Fruit fly (Drosophila melanogaster) whole organism, wandering third instar larva: Measurements from ENCODE around the gene cno.

ENCODE experiments used
- Abd-B ChIP-seq: fragments of >200 bp; optimal IDR thresholded peaks from 2 replicates; lab custom pipeline; 2017; ENCODE audit warnings: missing biosample characterization, missing genetic modification characterization
- CG32264 ChIP-seq: fragments of 200-800 bp; sonication (Bioruptor generic); optimal IDR thresholded peaks from 2 replicates; lab custom pipeline; 2016; ENCODE audit warnings: missing biosample characterization, missing genetic modification characterization
- CG9705 ChIP-seq: fragments of 200-800 bp; sonication (Bioruptor generic); optimal IDR thresholded peaks from 2 replicates; lab custom pipeline; 2018; ENCODE audit warnings: missing biosample characterization, mild to moderate bottlenecking, missing genetic modification characterization
- CrebA ChIP-seq: fragments of 200-800 bp; sonication (Bioruptor generic); optimal IDR thresholded peaks from 2 replicates; lab custom pipeline; 2016; ENCODE audit warnings: missing biosample characterization, mild to moderate bottlenecking, missing genetic modification characterization, borderline replicate concordance
- Dfd ChIP-seq: fragments of >200 bp; optimal IDR thresholded peaks from 2 replicates; lab custom pipeline; 2017; ENCODE audit warnings: missing biosample characterization, missing genetic modification characterization
- Dif ChIP-seq: fragments of 200-275, 200-300 bp; sonication (Bioruptor generic); optimal IDR thresholded peaks from 2 replicates; lab custom pipeline; 2018; ENCODE audit warnings: missing biosample characterization, missing genetic modification characterization; ENCODE audit not compliant: partially characterized antibody
- GATAd ChIP-seq: sonication (Bioruptor generic); optimal IDR thresholded peaks from 2 replicates; lab custom pipeline; 2016; ENCODE audit warnings: missing biosample characterization, missing genetic modification characterization
- HLH106 ChIP-seq: fragments of 200-800 bp; optimal IDR thresholded peaks from 3 replicates; lab custom pipeline; 2019; ENCODE audit warnings: missing biosample characterization, mild to moderate bottlenecking, missing genetic modification characterization, moderate library complexity
- Hnf4 ChIP-seq: fragments of 200-800 bp; sonication (Bioruptor generic); optimal IDR thresholded peaks from 2 replicates; lab custom pipeline; 2016; ENCODE audit warnings: missing biosample characterization, mild to moderate bottlenecking, missing genetic modification characterization
- Hr78 ChIP-seq: fragments of >200 bp; optimal IDR thresholded peaks from 2 replicates; lab custom pipeline; 2017; ENCODE audit warnings: missing biosample characterization, missing genetic modification characterization
- Hr83 ChIP-seq: fragments of 200-300 bp; sonication (Bioruptor generic); optimal IDR thresholded peaks from 2 replicates; lab custom pipeline; 2016; ENCODE audit warnings: missing biosample characterization, mild to moderate bottlenecking, missing genetic modification characterization, moderate library complexity; ENCODE audit not compliant: poor library complexity, severe bottlenecking
- Jra ChIP-seq: sonication (Bioruptor generic); optimal IDR thresholded peaks from 2 replicates; lab custom pipeline; 2016; ENCODE audit warnings: missing biosample characterization, missing genetic modification characterization
- Mio ChIP-seq: sonication (Bioruptor generic); optimal IDR thresholded peaks from 2 replicates; lab custom pipeline; 2016; ENCODE audit warnings: missing biosample characterization, missing genetic modification characterization
- Myc ChIP-seq: fragments of >200 bp; optimal IDR thresholded peaks from 2 replicates; lab custom pipeline; 2017
- OdsH ChIP-seq: fragments of 200-800 bp; sonication (Bioruptor generic); optimal IDR thresholded peaks from 2 replicates; lab custom pipeline; 2016; ENCODE audit warnings: missing biosample characterization, mild to moderate bottlenecking, missing genetic modification characterization
- Rel ChIP-seq, 2 experiments: fragments of 200-800 bp; sonication (Bioruptor generic) in 1 of 2; optimal IDR thresholded peaks; 2 replicates in 1 of 2; 3 replicates in 1 of 2; lab custom pipeline; 2016 to 2019; ENCODE audit warnings: mild to moderate bottlenecking in 2 of 2, missing biosample characterization in 2 of 2, missing genetic modification characterization in 2 of 2, moderate library complexity in 1 of 2
- Sp1 ChIP-seq: fragments of 200-800 bp; sonication (Bioruptor generic); optimal IDR thresholded peaks from 3 replicates; lab custom pipeline; 2019; ENCODE audit warnings: missing biosample characterization, mild to moderate bottlenecking, missing genetic modification characterization, moderate library complexity
- Vsx2 ChIP-seq: fragments of 200-300, 225-300 bp; sonication (Bioruptor generic); optimal IDR thresholded peaks from 2 replicates; lab custom pipeline; 2018; ENCODE audit warnings: missing biosample characterization, missing genetic modification characterization; ENCODE audit not compliant: partially characterized antibody
- br ChIP-seq: fragments of 200-800 bp; sonication (Bioruptor generic); optimal IDR thresholded peaks from 2 replicates; lab custom pipeline; 2016; ENCODE audit warnings: missing biosample characterization, missing genetic modification characterization
- dl ChIP-seq, 2 experiments: fragments of 175-275, 200-275 bp in 1 of 2; fragments of 200-275 bp in 1 of 2; sonication (Bioruptor generic); optimal IDR thresholded peaks; lab custom pipeline; 2018; ENCODE audit warnings: mild to moderate bottlenecking in 2 of 2, missing biosample characterization in 2 of 2, missing genetic modification characterization in 2 of 2, moderate library complexity in 2 of 2; ENCODE audit not compliant: partially characterized antibody in 2 of 2, insufficient read depth in 1 of 2
- dmrt93B ChIP-seq: fragments of 200-800 bp; sonication (Bioruptor generic); optimal IDR thresholded peaks from 2 replicates; lab custom pipeline; 2018; ENCODE audit warnings: missing biosample characterization, mild to moderate bottlenecking, missing genetic modification characterization
- dsf ChIP-seq: sonication (Bioruptor generic); optimal IDR thresholded peaks from 2 replicates; lab custom pipeline; 2016; ENCODE audit warnings: missing biosample characterization, missing genetic modification characterization, borderline replicate concordance
- ey ChIP-seq: fragments of 200-800 bp; sonication (Bioruptor generic); optimal IDR thresholded peaks from 2 replicates; lab custom pipeline; 2016; ENCODE audit warnings: missing biosample characterization, missing genetic modification characterization
- foxo ChIP-seq, 2 experiments: fragments of 200-800 bp; sonication (Bioruptor generic); optimal IDR thresholded peaks; 2 replicates in 1 of 2; 3 replicates in 1 of 2; lab custom pipeline; 2016 to 2017; ENCODE audit warnings: missing biosample characterization in 2 of 2, missing genetic modification characterization in 2 of 2
- fru ChIP-seq: fragments of 200-800 bp; sonication (Bioruptor generic); optimal IDR thresholded peaks from 3 replicates; lab custom pipeline; 2016; ENCODE audit warnings: missing biosample characterization, mild to moderate bottlenecking, missing genetic modification characterization
- h ChIP-seq: fragments of 200-800 bp; sonication (Bioruptor generic); optimal IDR thresholded peaks from 3 replicates; lab custom pipeline; 2016; ENCODE audit warnings: missing biosample characterization, mild to moderate bottlenecking, missing genetic modification characterization
- jim ChIP-seq: fragments of 175-275, 200-325 bp; sonication (Bioruptor generic); optimal IDR thresholded peaks from 2 replicates; lab custom pipeline; 2016; ENCODE audit warnings: missing biosample characterization, mild to moderate bottlenecking, missing genetic modification characterization
- lola ChIP-seq: fragments of >200 bp; optimal IDR thresholded peaks from 2 replicates; lab custom pipeline; 2017; ENCODE audit warnings: missing biosample characterization, missing genetic modification characterization
- psq ChIP-seq: fragments of 200-800 bp; sonication (Bioruptor generic); optimal IDR thresholded peaks from 3 replicates; lab custom pipeline; 2017; ENCODE audit warnings: missing biosample characterization, mild to moderate bottlenecking, missing genetic modification characterization, moderate library complexity
- rgr ChIP-seq: fragments of 200-800 bp; sonication (Bioruptor generic); optimal IDR thresholded peaks from 3 replicates; lab custom pipeline; 2016; ENCODE audit warnings: missing biosample characterization, mild to moderate bottlenecking, missing genetic modification characterization
- sage ChIP-seq: fragments of 200-800 bp; sonication (Bioruptor generic); optimal IDR thresholded peaks from 2 replicates; lab custom pipeline; 2016; ENCODE audit warnings: missing biosample characterization, mild to moderate bottlenecking, missing genetic modification characterization
- sv ChIP-seq: fragments of 200-800 bp; sonication (Bioruptor generic); optimal IDR thresholded peaks from 3 replicates; lab custom pipeline; 2016; ENCODE audit warnings: missing biosample characterization, missing genetic modification characterization
- tai ChIP-seq: sonication (Bioruptor generic); optimal IDR thresholded peaks from 2 replicates; lab custom pipeline; 2016; ENCODE audit warnings: missing biosample characterization, missing genetic modification characterization
- usp ChIP-seq: fragments of >200 bp; optimal IDR thresholded peaks from 2 replicates; lab custom pipeline; 2017; ENCODE audit warnings: missing biosample characterization, missing genetic modification characterization
- woc ChIP-seq: sonication (Bioruptor generic); optimal IDR thresholded peaks from 2 replicates; lab custom pipeline; 2016; ENCODE audit warnings: missing biosample characterization, mild to moderate bottlenecking, missing genetic modification characterization

The cno gene

DNA sequence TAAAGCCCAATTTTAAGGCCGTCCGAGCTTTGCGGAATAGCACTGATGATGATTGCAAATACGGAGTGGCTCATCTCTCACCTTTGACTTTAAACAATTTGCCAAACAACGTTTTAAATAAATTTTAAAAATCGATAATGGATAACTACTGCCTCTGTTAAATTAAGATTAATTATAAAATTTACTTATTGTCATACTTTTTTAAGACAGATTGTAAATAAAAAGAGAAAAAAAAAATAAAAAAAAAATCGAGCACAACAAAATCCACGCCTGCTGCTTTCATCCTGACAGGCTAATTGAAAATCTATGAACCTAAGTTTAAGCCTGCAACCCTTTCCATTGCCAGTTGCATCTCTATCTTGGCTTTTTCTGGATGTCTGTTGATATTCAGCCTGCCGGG lies 78.4 kb downstream of the cno start, which contains the start of gene CG12589:
CG12589 (minus strand) TSS at position 101 of the 400 bp plus-strand sequence.
- TF ChIP-seq Hr78 (no peak), Abd-B (GFP tag; lab: Kevin White, UChicago) (no peak), Myc (lab: Kevin White, UChicago) (no peak), usp (GFP tag; lab: Kevin White, UChicago) (no peak), woc (GFP tag; lab: Kevin White, UChicago) (no peak), Mio (GFP tag; lab: Kevin White, UChicago) (no peak), psq (GFP tag; lab: Kevin White, UChicago) (no peak)

DNA sequence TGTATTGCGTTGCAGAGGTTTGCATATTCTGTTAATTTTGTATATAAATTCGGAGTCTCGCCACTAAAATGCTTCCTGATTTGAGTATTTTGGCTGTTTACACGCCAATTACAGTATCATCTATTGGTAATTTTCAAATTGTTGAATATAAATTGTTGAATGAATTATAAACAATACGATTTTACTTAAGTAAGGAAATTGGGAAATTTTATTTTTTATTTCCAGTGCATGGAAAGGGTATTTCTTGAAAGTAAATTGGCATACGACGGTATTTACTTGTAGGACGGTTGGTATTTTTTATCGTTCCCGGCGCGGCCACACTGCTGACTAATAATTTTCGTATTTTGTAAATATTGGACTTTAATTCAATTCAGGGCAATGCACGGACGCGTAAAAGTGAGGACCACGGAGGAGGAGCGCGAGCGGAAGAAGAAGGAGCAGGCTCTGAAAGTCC lies 89.4 kb downstream of the cno start, which contains the start of gene RabGGTa:
RabGGTa (plus strand) TSS at position 298 of the 454 bp plus-strand sequence.
- TF ChIP-seq Sp1 (GFP tag; lab: Kevin White, UChicago) (peak; percentile 54), dsf (GFP tag; lab: Kevin White, UChicago) (no peak), foxo (GFP tag; optimal IDR thresholded peaks at IDR 0.05; lab: Kevin White, UChicago) (peak in 1 of 2 experiments; percentile 51), Abd-B (GFP tag; lab: Kevin White, UChicago) (no peak), jim (GFP tag; lab: Kevin White, UChicago) (no peak), CG32264 (GFP tag; lab: Kevin White, UChicago) (no peak), Hnf4 (GFP tag; lab: Kevin White, UChicago) (no peak), tai (GFP tag; lab: Kevin White, UChicago) (peak; percentile 40), HLH106 (tag; lab: Kevin White, UChicago) (peak; percentile 68), woc (GFP tag; lab: Kevin White, UChicago) (peak; percentile 24), br (peak; percentile 35), Rel (GFP tag; optimal IDR thresholded peaks at IDR 0.05; lab: Kevin White, UChicago) (no peak), Rel (tag; optimal IDR thresholded peaks at IDR 0.05; lab: Kevin White, UChicago) (no peak), fru (GFP tag; lab: Kevin White, UChicago) (peak; percentile 66), Hr83 (GFP tag; lab: Kevin White, UChicago) (no peak), OdsH (peak; percentile 33), usp (GFP tag; lab: Kevin White, UChicago) (no peak), Vsx2 (GFP tag; lab: Kevin White, UChicago) (no peak), Dfd (no peak), h (GFP tag; lab: Kevin White, UChicago) (peak; percentile 51), Myc (lab: Kevin White, UChicago) (no peak), GATAd (GFP tag; lab: Kevin White, UChicago) (peak; percentile 25), CG9705 (GFP tag; lab: Kevin White, UChicago) (peak; percentile 11), dmrt93B (peak; percentile 22), Mio (GFP tag; lab: Kevin White, UChicago) (no peak), Jra (GFP tag; lab: Kevin White, UChicago) (peak; percentile 53), ey (GFP tag; lab: Kevin White, UChicago) (peak; percentile 45), psq (GFP tag; lab: Kevin White, UChicago) (no peak), rgr (GFP tag; lab: Kevin White, UChicago) (peak; percentile 40), dl (GFP tag; optimal IDR thresholded peaks at IDR 0.05; lab: Kevin White, UChicago; ENCODE audit: insufficient read depth in 1 of 2, partially characterized antibody in 2 of 2) (no peak)

DNA sequence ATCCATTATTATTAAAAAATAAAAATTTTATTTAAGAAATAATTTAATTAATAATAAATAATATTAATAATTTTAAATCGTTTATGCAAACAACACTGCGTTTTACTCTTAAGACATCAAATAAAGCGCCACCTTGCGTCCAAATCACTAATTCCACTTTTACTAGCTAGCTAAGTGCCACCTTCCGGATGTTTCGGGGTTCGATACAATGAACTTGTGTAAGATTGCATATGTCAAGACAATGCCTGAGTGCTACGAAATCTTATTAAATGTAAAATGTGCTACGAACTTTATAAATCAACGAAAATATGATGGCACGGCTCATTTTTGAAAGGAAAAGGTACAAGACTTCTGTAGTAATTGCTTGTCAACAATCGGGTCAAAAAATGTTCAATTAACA lies 90.4 kb downstream of the cno start:
- TF ChIP-seq Hr83 (GFP tag; lab: Kevin White, UChicago): peak; percentile 45
- TF ChIP-seq Vsx2 (GFP tag; lab: Kevin White, UChicago): peak; percentile 87
- TF ChIP-seq ey (GFP tag; lab: Kevin White, UChicago): peak; percentile 34
- peak in 1 of 2 experiments; percentile 65 for TF ChIP-seq foxo (GFP tag; optimal IDR thresholded peaks at IDR 0.05; lab: Kevin White, UChicago)
- TF ChIP-seq sv (GFP tag; lab: Kevin White, UChicago): peak; percentile 57
- peak; percentile 26 for TF ChIP-seq OdsH
- TF ChIP-seq dmrt93B: peak; percentile 12
- peak; percentile 33 for TF ChIP-seq fru (GFP tag; lab: Kevin White, UChicago)
- no peak for TF ChIP-seq jim (GFP tag; lab: Kevin White, UChicago)
- TF ChIP-seq psq (GFP tag; lab: Kevin White, UChicago): peak; percentile 34
- TF ChIP-seq CrebA (GFP tag; lab: Kevin White, UChicago): no peak
- TF ChIP-seq dl (GFP tag; optimal IDR thresholded peaks at IDR 0.05; lab: Kevin White, UChicago; ENCODE audit: insufficient read depth in 1 of 2, partially characterized antibody in 2 of 2): peak; percentile 55 to 87
- TF ChIP-seq lola (GFP tag; lab: Kevin White, UChicago): no peak
- peak; percentile 41 for TF ChIP-seq h (GFP tag; lab: Kevin White, UChicago)
- peak; percentile 46 for TF ChIP-seq Hnf4 (GFP tag; lab: Kevin White, UChicago)
- TF ChIP-seq CG9705 (GFP tag; lab: Kevin White, UChicago): peak; percentile 23
- no peak for TF ChIP-seq sage
- TF ChIP-seq Myc (lab: Kevin White, UChicago): peak; percentile 90
- peak; percentile 97 for TF ChIP-seq Dif (GFP tag; lab: Kevin White, UChicago)
- peak; percentile 60 for TF ChIP-seq HLH106 (tag; lab: Kevin White, UChicago)
- peak; percentile 47 for TF ChIP-seq rgr (GFP tag; lab: Kevin White, UChicago)
- no peak for TF ChIP-seq Sp1 (GFP tag; lab: Kevin White, UChicago)
